Worm (Caenorhabditis elegans) whole organism, L1 larva: ENCODE measurements around the gene prx-10.
A peak's percentile ranks its signal among the peaks of the same experiment; 100 is the strongest.

Source experiments
- C34B4.2 ChIP-seq: sonication (generic microtip); optimal IDR thresholded peaks from 2 replicates; lab custom pipeline; 2017; ENCODE audit warnings: mild to moderate bottlenecking, missing genetic modification characterization, missing compliant biosample characterization
- Y116A8C.19 ChIP-seq: sonication (generic microtip); optimal IDR thresholded peaks from 2 replicates; lab custom pipeline; 2016; ENCODE audit warnings: missing compliant biosample characterization, missing genetic modification characterization, borderline replicate concordance
- aly-2 ChIP-seq: fragments of 150-350 bp; optimal IDR thresholded peaks from 2 replicates; lab custom pipeline; 2014; ENCODE audit warnings: missing biosample characterization, missing genetic modification characterization
- blmp-1 ChIP-seq: fragments of 150-350 bp; optimal IDR thresholded peaks from 2 replicates; lab custom pipeline; 2014; ENCODE audit warnings: missing biosample characterization, missing genetic modification characterization
- ceh-88 ChIP-seq: fragments of 200-800 bp; sonication (Bioruptor generic); IDR thresholded peaks from 2 replicates; pipeline ENCODE4 v1.3.6; 2022; ENCODE audit warnings: missing genetic modification characterization, missing compliant biosample characterization
- dpl-1 ChIP-seq, 3 experiments: fragments of 150-350 bp in 2 of 3; sonication (generic microtip) in 1 of 3; optimal IDR thresholded peaks; 2 replicates each; lab custom pipeline; 2014 to 2017; ENCODE audit warnings: missing biosample characterization in 3 of 3, missing genetic modification characterization in 3 of 3, missing genetic modification reagents in 3 of 3
- efl-3 ChIP-seq: fragments of 200-800 bp; sonication (Bioruptor generic); optimal IDR thresholded peaks from 2 replicates; lab custom pipeline; 2018; ENCODE audit warnings: mild to moderate bottlenecking, missing genetic modification characterization, missing compliant biosample characterization
- egl-13 ChIP-seq: sonication (generic microtip); optimal IDR thresholded peaks from 2 replicates; lab custom pipeline; 2016; ENCODE audit warnings: missing genotype, missing genetic modification reagents, missing genetic modification characterization, missing compliant biosample characterization
- fkh-4 ChIP-seq: sonication (generic microtip); optimal IDR thresholded peaks from 2 replicates; lab custom pipeline; 2016; ENCODE audit warnings: missing compliant biosample characterization, missing genetic modification characterization, borderline replicate concordance
- hlh-17 ChIP-seq: fragments of 200-800 bp; sonication (Bioruptor generic); optimal IDR thresholded peaks from 2 replicates; lab custom pipeline; 2018; ENCODE audit warnings: missing genetic modification characterization, mild to moderate bottlenecking, missing compliant biosample characterization, moderate library complexity, borderline replicate concordance
- lin-13 ChIP-seq: fragments of 150-350 bp; optimal IDR thresholded peaks from 2 replicates; lab custom pipeline; 2014; ENCODE audit warnings: missing biosample characterization, missing genetic modification reagents, missing genetic modification characterization
- lin-14 ChIP-seq: fragments of 200-800 bp; sonication (Bioruptor generic); optimal IDR thresholded peaks from 2 replicates; lab custom pipeline; 2018; ENCODE audit warnings: mild to moderate bottlenecking, missing genetic modification characterization, moderate library complexity, missing compliant biosample characterization
- lin-15B ChIP-seq: fragments of 150-350 bp; sonication (generic microtip); optimal IDR thresholded peaks from 3 replicates; lab custom pipeline; 2014; ENCODE audit warnings: missing biosample characterization, missing genetic modification characterization
- lin-35 ChIP-seq, 2 experiments: fragments of 150-350 bp; optimal IDR thresholded peaks; 2 replicates each; lab custom pipeline; 2014; ENCODE audit warnings: missing biosample characterization in 2 of 2, missing genetic modification characterization in 2 of 2, missing genetic modification reagents in 2 of 2
- lin-39 ChIP-seq: fragments of 150-350 bp; optimal IDR thresholded peaks from 2 replicates; lab custom pipeline; 2014; ENCODE audit warnings: missing biosample characterization, missing genetic modification reagents, missing genetic modification characterization
- lir-3 ChIP-seq: sonication (generic microtip); optimal IDR thresholded peaks from 2 replicates; lab custom pipeline; 2016; ENCODE audit warnings: mild to moderate bottlenecking, missing genetic modification characterization, moderate library complexity, missing compliant biosample characterization; ENCODE audit not compliant: poor library complexity
- lsy-2 ChIP-seq, 2 experiments: fragments of 150-350 bp; optimal IDR thresholded peaks; 2 replicates each; lab custom pipeline; 2014; ENCODE audit warnings: missing biosample characterization in 2 of 2, missing genetic modification characterization in 2 of 2
- mab-9 ChIP-seq: fragments of 200-800 bp; sonication (Bioruptor generic); IDR thresholded peaks from 2 replicates; pipeline ENCODE4 v1.3.6; 2022; ENCODE audit warnings: missing genetic modification reagents, missing genetic modification characterization, missing compliant biosample characterization
- mdl-1 ChIP-seq, 2 experiments: fragments of 150-350 bp; optimal IDR thresholded peaks; 2 replicates each; lab custom pipeline; 2014 to 2017; ENCODE audit warnings: missing biosample characterization in 2 of 2, missing genetic modification characterization in 2 of 2, inconsistent platforms in 1 of 2
- nhr-20 ChIP-seq: sonication (generic microtip); optimal IDR thresholded peaks from 2 replicates; lab custom pipeline; 2016; ENCODE audit warnings: mild to moderate bottlenecking, missing genetic modification characterization, missing compliant biosample characterization
- nhr-237 ChIP-seq: fragments of 150-350 bp; optimal IDR thresholded peaks from 2 replicates; lab custom pipeline; 2014; ENCODE audit warnings: missing biosample characterization, missing genetic modification characterization
- nhr-47 ChIP-seq: sonication (generic microtip); optimal IDR thresholded peaks from 2 replicates; lab custom pipeline; 2016; ENCODE audit warnings: mild to moderate bottlenecking, missing genetic modification characterization, moderate library complexity, missing compliant biosample characterization
- nhr-71 ChIP-seq: sonication (generic microtip); optimal IDR thresholded peaks from 2 replicates; lab custom pipeline; 2016; ENCODE audit warnings: mild to moderate bottlenecking, missing genetic modification characterization, moderate library complexity, missing compliant biosample characterization
- nhr-76 ChIP-seq: sonication (generic microtip); optimal IDR thresholded peaks from 2 replicates; lab custom pipeline; 2017; ENCODE audit warnings: missing biosample characterization, missing genetic modification characterization
- nhr-77 ChIP-seq: fragments of 150-350 bp; optimal IDR thresholded peaks from 2 replicates; lab custom pipeline; 2014; ENCODE audit warnings: missing biosample characterization, missing genetic modification characterization
- nhr-85 ChIP-seq: sonication (generic microtip); peaks from one replicate; lab custom pipeline; 2016; ENCODE audit warnings: missing genetic modification characterization, inconsistent platforms, missing compliant biosample characterization
- pag-3 ChIP-seq: sonication (generic microtip); optimal IDR thresholded peaks from 2 replicates; lab custom pipeline; 2017; ENCODE audit warnings: missing genetic modification characterization, mild to moderate bottlenecking, missing compliant biosample characterization, antibody characterized with exemption, borderline replicate concordance; ENCODE audit not compliant: insufficient read depth
- pax-3 ChIP-seq: fragments of 200-800 bp; sonication (Bioruptor generic); optimal IDR thresholded peaks from 2 replicates; lab custom pipeline; 2018; ENCODE audit warnings: mild to moderate bottlenecking, missing genetic modification characterization, moderate library complexity, missing compliant biosample characterization
- pqm-1 ChIP-seq: sonication (generic microtip); optimal IDR thresholded peaks from 3 replicates; lab custom pipeline; 2017; ENCODE audit warnings: missing biosample characterization, missing genetic modification characterization
- skn-1 ChIP-seq: fragments of 150-350 bp; optimal IDR thresholded peaks from 2 replicates; lab custom pipeline; 2014; ENCODE audit warnings: missing biosample characterization, missing genetic modification characterization
- snpc-4 ChIP-seq: fragments of 150-350 bp; optimal IDR thresholded peaks from 2 replicates; lab custom pipeline; 2014; ENCODE audit warnings: missing biosample characterization, missing genetic modification characterization
- sox-4 ChIP-seq: sonication (generic microtip); optimal IDR thresholded peaks from 2 replicates; lab custom pipeline; 2016; ENCODE audit warnings: missing genetic modification characterization, missing compliant biosample characterization
- sptf-1 ChIP-seq: fragments of 150-350 bp; optimal IDR thresholded peaks from 2 replicates; lab custom pipeline; 2014; ENCODE audit warnings: missing biosample characterization, missing genetic modification characterization
- tbx-2 ChIP-seq: sonication (generic microtip); optimal IDR thresholded peaks from 2 replicates; lab custom pipeline; 2016; ENCODE audit warnings: missing genetic modification characterization, missing compliant biosample characterization
- tlp-1 ChIP-seq: fragments of 150-350 bp; optimal IDR thresholded peaks from 2 replicates; lab custom pipeline; 2014; ENCODE audit warnings: missing biosample characterization, missing genetic modification characterization
- vab-15 ChIP-seq: sonication (generic microtip); optimal IDR thresholded peaks from 2 replicates; lab custom pipeline; 2017; ENCODE audit warnings: missing genotype, mild to moderate bottlenecking, missing genetic modification characterization, missing compliant biosample characterization
- xbp-1 ChIP-seq: sonication (generic microtip); optimal IDR thresholded peaks from 2 replicates; lab custom pipeline; 2016; ENCODE audit warnings: missing genetic modification characterization, missing compliant biosample characterization
- zag-1 ChIP-seq: fragments of 150-350 bp; optimal IDR thresholded peaks from 2 replicates; lab custom pipeline; 2014; ENCODE audit warnings: missing biosample characterization, missing genetic modification characterization
- zip-4 ChIP-seq: fragments of 200-800 bp; sonication (Bioruptor generic); optimal IDR thresholded peaks from 2 replicates; lab custom pipeline; 2018; ENCODE audit warnings: mild to moderate bottlenecking, missing genetic modification characterization, moderate library complexity, missing compliant biosample characterization
- ztf-11 ChIP-seq, 2 experiments: sonication (generic microtip); optimal IDR thresholded peaks; 2 replicates each; lab custom pipeline; 2016 to 2017; ENCODE audit warnings: missing genetic modification characterization in 2 of 2, missing biosample characterization in 1 of 2, missing compliant biosample characterization in 1 of 2
- ztf-4 ChIP-seq: fragments of 150-350 bp; optimal IDR thresholded peaks from 2 replicates; lab custom pipeline; 2014; ENCODE audit warnings: missing biosample characterization, missing genetic modification characterization

The prx-10 gene

ce11 chrIII:5202641-5203040 lies 33.6 kb upstream of the prx-10 start (continued):
- TF ChIP-seq zag-1 (no peak), Y116A8C.19 (tag; lab: Kevin White, UChicago) (no peak), snpc-4 (tag; lab: Kevin White, UChicago) (no peak), tlp-1 (tag; lab: Kevin White, UChicago) (no peak), lir-3 (tag; lab: Kevin White, UChicago) (peak; percentile 40), efl-3 (GFP tag; lab: Kevin White, UChicago) (no peak), lin-13 (GFP tag; lab: Kevin White, UChicago) (peak; percentile 12), fkh-4 (no peak), tbx-2 (tag; lab: Kevin White, UChicago) (peak; percentile 51), sox-4 (tag; lab: Kevin White, UChicago) (no peak), pqm-1 (no peak), lin-35 (GFP tag; optimal IDR thresholded peaks at IDR 0.05; lab: Kevin White, UChicago) (peak; percentile 45 to 71), lsy-2 (tag; optimal IDR thresholded peaks at IDR 0.05; lab: Kevin White, UChicago) (peak; percentile 49 to 74), ceh-88 (GFP tag; lab: Robert Waterston, UW) (no peak), nhr-71 (tag; lab: Kevin White, UChicago) (peak; percentile 80), nhr-85 (tag; lab: Kevin White, UChicago) (peak; percentile 89), nhr-20 (tag; lab: Kevin White, UChicago) (peak; percentile 87), lin-15B (tag; lab: Kevin White, UChicago) (no peak), blmp-1 (tag; lab: Kevin White, UChicago) (peak; percentile 40), C34B4.2 (tag; lab: Kevin White, UChicago) (no peak), aly-2 (tag; lab: Kevin White, UChicago) (no peak), mab-9 (GFP tag; lab: Robert Waterston, UW) (no peak), nhr-77 (tag; lab: Kevin White, UChicago) (peak; percentile 76), ztf-4 (tag; lab: Kevin White, UChicago) (no peak), vab-15 (no peak), nhr-237 (tag; lab: Kevin White, UChicago) (no peak), skn-1 (tag; lab: Kevin White, UChicago) (no peak), dpl-1 (GFP tag; optimal IDR thresholded peaks at IDR 0.05; lab: Kevin White, UChicago) (peak in 2 of 3 experiments; percentile 10 to 34), lin-39 (tag; lab: Kevin White, UChicago) (no peak), lin-14 (peak; percentile 88), sptf-1 (tag; lab: Kevin White, UChicago) (no peak), ztf-11 (tag; optimal IDR thresholded peaks at IDR 0.05; lab: Kevin White, UChicago) (no peak), xbp-1 (tag; lab: Kevin White, UChicago) (no peak), nhr-76 (tag; lab: Kevin White, UChicago) (no peak), egl-13 (tag; lab: Kevin White, UChicago) (no peak), pag-3 (tag; lab: Kevin White, UChicago) (no peak), hlh-17 (GFP tag; lab: Kevin White, UChicago) (no peak), zip-4 (GFP tag; lab: Kevin White, UChicago) (no peak), pax-3 (tag; lab: Kevin White, UChicago) (no peak), mdl-1 (tag; optimal IDR thresholded peaks at IDR 0.05; lab: Kevin White, UChicago) (peak in 1 of 2 experiments; percentile 3), nhr-47 (tag; lab: Kevin White, UChicago) (peak; percentile 46)

ce11 chrIII:5203310-5203709 lies 32.9 kb upstream of the prx-10 start:
- TF ChIP-seq nhr-71 (tag; lab: Kevin White, UChicago) (peak; percentile 11), lin-35 (GFP tag; optimal IDR thresholded peaks at IDR 0.05; lab: Kevin White, UChicago) (no peak)
